Fruit fly (Drosophila melanogaster): ENCODE measurements around the gene CG3748.

Gene CG3748

dm6 chr2L:9342532-9342931, at the start of gene CG3748:
Gene CG3748, plus strand, starts transcription at chr2L:9342832.
- no peak for TF ChIP-seq CG17801 (GFP tag; optimal IDR thresholded peaks at IDR 0.05; ENCODE audit: partially characterized antibody)

- TF ChIP-seq CG17801 (GFP tag; optimal IDR thresholded peaks at IDR 0.05; ENCODE audit: partially characterized antibody) = no peak
These were observed 21.6 kb upstream of the CG3748 start for dm6 chr2L:9321022-9321421.

dm6 chr2L:9327444-9327843, 15.2 kb upstream of the CG3748 start, which contains the start of gene CG17005:
Gene CG17005, plus strand, starts transcription at chr2L:9327744.
- no peak for TF ChIP-seq CG17801 (GFP tag; optimal IDR thresholded peaks at IDR 0.05; ENCODE audit: partially characterized antibody)

dm6 chr2L:9330628-9331027, 12.0 kb upstream of the CG3748 start, which contains the start of gene Cks30A:
Gene Cks30A, plus strand, starts transcription at chr2L:9330763.
- TF ChIP-seq CG17801 (GFP tag; optimal IDR thresholded peaks at IDR 0.05; ENCODE audit: partially characterized antibody) = no peak

dm6 chr2L:9333300-9333876, 9.2 kb upstream of the CG3748 start, which contains the start of gene Eaat1:
Gene Eaat1, plus strand, starts transcription at chr2L:9333567.
- TF ChIP-seq CG17801 (GFP tag; optimal IDR thresholded peaks at IDR 0.05; ENCODE audit: partially characterized antibody) = no peak

dm6 chr2L:9338852-9339251, 3.8 kb upstream of the CG3748 start:
- no peak for TF ChIP-seq CG17801 (GFP tag; optimal IDR thresholded peaks at IDR 0.05; ENCODE audit: partially characterized antibody)

- TF ChIP-seq CG17801 (GFP tag; optimal IDR thresholded peaks at IDR 0.05; ENCODE audit: partially characterized antibody) = no peak
These were observed 672 bp upstream of the CG3748 start for dm6 chr2L:9341960-9342359.

- no peak for TF ChIP-seq CG17801 (GFP tag; optimal IDR thresholded peaks at IDR 0.05; ENCODE audit: partially characterized antibody)
These were observed 6.6 kb downstream of the CG3748 start, which contains the start of gene CG43350 for dm6 chr2L:9349246-9349645. Gene CG43350, plus strand, starts transcription at chr2L:9349546.

dm6 chr2L:9350170-9350569, 7.5 kb downstream of the CG3748 start, which contains the start of gene CG13110:
Gene CG13110, plus strand, starts transcription at chr2L:9350470.
- no peak for TF ChIP-seq CG17801 (GFP tag; optimal IDR thresholded peaks at IDR 0.05; ENCODE audit: partially characterized antibody)

- no peak for TF ChIP-seq CG17801 (GFP tag; optimal IDR thresholded peaks at IDR 0.05; ENCODE audit: partially characterized antibody)
These were observed 24.7 kb downstream of the CG3748 start, which contains the start of gene CG34181 for dm6 chr2L:9367340-9367739. Gene CG34181, plus strand, starts transcription at chr2L:9367640.

- TF ChIP-seq CG17801 (GFP tag; optimal IDR thresholded peaks at IDR 0.05; ENCODE audit: partially characterized antibody) = no peak
These were observed 27.1 kb downstream of the CG3748 start for dm6 chr2L:9369724-9370123.

- no peak for TF ChIP-seq CG17801 (GFP tag; optimal IDR thresholded peaks at IDR 0.05; ENCODE audit: partially characterized antibody)
These were observed 35.2 kb downstream of the CG3748 start for dm6 chr2L:9377789-9378188.

- TF ChIP-seq CG17801 (GFP tag; optimal IDR thresholded peaks at IDR 0.05; ENCODE audit: partially characterized antibody) = no peak
These were observed 43.6 kb downstream of the CG3748 start for dm6 chr2L:9386270-9386669.

- TF ChIP-seq CG17801 (GFP tag; optimal IDR thresholded peaks at IDR 0.05; ENCODE audit: partially characterized antibody) = peak; percentile 81
These were observed 44.6 kb downstream of the CG3748 start, which contains the start of gene Aldh for dm6 chr2L:9387240-9387672. Gene Aldh, plus strand, starts transcription at chr2L:9387389.

- peak; percentile 80 for TF ChIP-seq CG17801 (GFP tag; optimal IDR thresholded peaks at IDR 0.05; ENCODE audit: partially characterized antibody)
These were observed 45.5 kb downstream of the CG3748 start for dm6 chr2L:9388013-9388605.
